Worm (Caenorhabditis elegans) whole organism, L3 larva: ENCODE results near the gene C28G1.10.

Source experiments
- ceh-9 ChIP-seq: sonication (generic microtip); optimal IDR thresholded peaks from 2 replicates; lab custom pipeline; 2018; ENCODE audit warnings: missing biosample characterization, missing genetic modification characterization
- nhr-237 ChIP-seq: fragments of 150-350 bp; optimal IDR thresholded peaks from 2 replicates; lab custom pipeline; 2014; ENCODE audit warnings: missing biosample characterization, missing genetic modification characterization
- snpc-4 ChIP-seq: fragments of 150-350 bp; optimal IDR thresholded peaks from 2 replicates; lab custom pipeline; 2014; ENCODE audit warnings: missing biosample characterization, missing genetic modification characterization

ce11 chrX:8797653-8798052 lies 49.3 kb upstream of the C28G1.10 start:
- TF ChIP-seq snpc-4 (tag; lab: Kevin White, UChicago) (no peak), ceh-9 (tag; lab: Kevin White, UChicago) (no peak), nhr-237 (no peak)
